Worm (Caenorhabditis elegans) whole organism, L3 larva: ENCODE results near the gene inx-18.

Experiments
- R02D3.7 ChIP-seq: fragments of 150-350 bp; optimal IDR thresholded peaks from 2 replicates; lab custom pipeline; 2014; ENCODE audit warnings: missing biosample characterization, missing genetic modification characterization
- ZK546.5 ChIP-seq: sonication (generic microtip); optimal IDR thresholded peaks from 2 replicates; lab custom pipeline; 2017; ENCODE audit warnings: missing biosample characterization, missing genetic modification characterization
- ama-1 ChIP-seq: fragments of 150-350 bp; optimal IDR thresholded peaks from 2 replicates; lab custom pipeline; 2018
- ceh-28 ChIP-seq: fragments of 150-350 bp; optimal IDR thresholded peaks from 2 replicates; lab custom pipeline; 2014; ENCODE audit warnings: missing biosample characterization, missing genetic modification reagents, missing genetic modification characterization
- ceh-82 ChIP-seq: fragments of 150-350 bp; optimal IDR thresholded peaks from 2 replicates; lab custom pipeline; 2014; ENCODE audit warnings: missing biosample characterization, missing genetic modification characterization
- ceh-9 ChIP-seq: sonication (generic microtip); optimal IDR thresholded peaks from 2 replicates; lab custom pipeline; 2018; ENCODE audit warnings: missing biosample characterization, missing genetic modification characterization
- daf-12 ChIP-seq: fragments of 150-350 bp; optimal IDR thresholded peaks from 2 replicates; lab custom pipeline; 2014; ENCODE audit warnings: missing biosample characterization, missing genetic modification reagents, missing genetic modification characterization
- egl-27 ChIP-seq: sonication (generic microtip); optimal IDR thresholded peaks from 4 replicates; lab custom pipeline; 2017; ENCODE audit warnings: missing biosample characterization, missing genetic modification reagents, missing genetic modification characterization
- egl-5 ChIP-seq: fragments of 150-350 bp; optimal IDR thresholded peaks from 2 replicates; lab custom pipeline; 2017; ENCODE audit warnings: missing biosample characterization, missing genetic modification reagents, missing genetic modification characterization, inconsistent platforms
- elt-1 ChIP-seq: fragments of 150-350 bp; optimal IDR thresholded peaks from 2 replicates; lab custom pipeline; 2014; ENCODE audit warnings: missing biosample characterization, missing genetic modification characterization
- elt-2 ChIP-seq: sonication (generic microtip); optimal IDR thresholded peaks from 2 replicates; lab custom pipeline; 2016; ENCODE audit warnings: missing genetic modification reagents, mild to moderate bottlenecking, missing genetic modification characterization, missing compliant biosample characterization
- fkh-10 ChIP-seq: sonication (generic microtip); optimal IDR thresholded peaks from 2 replicates; lab custom pipeline; 2017; ENCODE audit warnings: missing biosample characterization, missing genetic modification reagents, missing genetic modification characterization
- fkh-2 ChIP-seq: fragments of 150-350 bp; optimal IDR thresholded peaks from 2 replicates; lab custom pipeline; 2014; ENCODE audit warnings: missing biosample characterization, missing genetic modification reagents, missing genetic modification characterization
- fos-1 ChIP-seq: fragments of 150-350 bp; optimal IDR thresholded peaks from 2 replicates; lab custom pipeline; 2014; ENCODE audit warnings: missing biosample characterization, missing genetic modification characterization
- hmg-11 ChIP-seq: sonication (generic microtip); optimal IDR thresholded peaks from 2 replicates; lab custom pipeline; 2016; ENCODE audit warnings: missing genetic modification characterization, missing compliant biosample characterization
- lin-15B ChIP-seq: fragments of 150-350 bp; optimal IDR thresholded peaks from 2 replicates; lab custom pipeline; 2014; ENCODE audit warnings: missing biosample characterization, missing genetic modification characterization
- lin-39 ChIP-seq: fragments of 150-350 bp; optimal IDR thresholded peaks from 2 replicates; lab custom pipeline; 2018; ENCODE audit warnings: missing biosample characterization, missing genetic modification reagents, missing genetic modification characterization
- lsy-12 ChIP-seq: sonication (generic microtip); optimal IDR thresholded peaks from 2 replicates; lab custom pipeline; 2016; ENCODE audit warnings: mild to moderate bottlenecking, missing genetic modification characterization, missing compliant biosample characterization
- mdl-1 ChIP-seq: fragments of 150-350 bp; optimal IDR thresholded peaks from 2 replicates; lab custom pipeline; 2014; ENCODE audit warnings: missing biosample characterization, missing genetic modification characterization
- nfya-1 ChIP-seq: sonication (generic microtip); optimal IDR thresholded peaks from 2 replicates; lab custom pipeline; 2017; ENCODE audit warnings: missing genetic modification characterization, mild to moderate bottlenecking, missing compliant biosample characterization, antibody characterized with exemption, moderate library complexity; ENCODE audit not compliant: insufficient read depth
- nhr-11 ChIP-seq: fragments of 150-350 bp; optimal IDR thresholded peaks from 2 replicates; lab custom pipeline; 2014; ENCODE audit warnings: missing biosample characterization, missing genetic modification characterization
- nhr-23 ChIP-seq: fragments of 150-350 bp; optimal IDR thresholded peaks from 2 replicates; lab custom pipeline; 2014; ENCODE audit warnings: missing biosample characterization, missing genetic modification reagents, missing genetic modification characterization
- nhr-237 ChIP-seq: fragments of 150-350 bp; optimal IDR thresholded peaks from 2 replicates; lab custom pipeline; 2014; ENCODE audit warnings: missing biosample characterization, missing genetic modification characterization
- nhr-25 ChIP-seq: sonication (generic microtip); optimal IDR thresholded peaks from 2 replicates; lab custom pipeline; 2017; ENCODE audit warnings: missing biosample characterization, missing genetic modification characterization
- nhr-28 ChIP-seq: fragments of 150-350 bp; optimal IDR thresholded peaks from 2 replicates; lab custom pipeline; 2014; ENCODE audit warnings: missing biosample characterization, missing genetic modification characterization
- nhr-43 ChIP-seq: sonication (generic microtip); optimal IDR thresholded peaks from 2 replicates; lab custom pipeline; 2016; ENCODE audit warnings: mild to moderate bottlenecking, missing genetic modification characterization, missing compliant biosample characterization; ENCODE audit not compliant: poor library complexity, severe bottlenecking
- nhr-67 ChIP-seq: fragments of 150-350 bp; optimal IDR thresholded peaks from 2 replicates; lab custom pipeline; 2014; ENCODE audit warnings: missing biosample characterization, missing genetic modification characterization
- nhr-77 ChIP-seq: fragments of 150-350 bp; optimal IDR thresholded peaks from 2 replicates; lab custom pipeline; 2014; ENCODE audit warnings: missing biosample characterization, missing genetic modification characterization
- pha-4 ChIP-seq: fragments of 150-350 bp; optimal IDR thresholded peaks from 2 replicates; lab custom pipeline; 2014; ENCODE audit warnings: missing biosample characterization, missing genetic modification reagents, missing genetic modification characterization
- pqm-1 ChIP-seq: fragments of 150-350 bp; optimal IDR thresholded peaks from 2 replicates; lab custom pipeline; 2017; ENCODE audit warnings: missing biosample characterization, missing genetic modification characterization, inconsistent platforms
- skn-1 ChIP-seq: fragments of 150-350 bp; optimal IDR thresholded peaks from 2 replicates; lab custom pipeline; 2014; ENCODE audit warnings: missing biosample characterization, missing genetic modification characterization
- snpc-4 ChIP-seq: fragments of 150-350 bp; optimal IDR thresholded peaks from 2 replicates; lab custom pipeline; 2014; ENCODE audit warnings: missing biosample characterization, missing genetic modification characterization
- tbx-2 ChIP-seq: sonication (generic microtip); optimal IDR thresholded peaks from 2 replicates; lab custom pipeline; 2016; ENCODE audit warnings: mild to moderate bottlenecking, missing genetic modification characterization, missing compliant biosample characterization
- unc-62 ChIP-seq: fragments of 150-350 bp; sonication (generic microtip); optimal IDR thresholded peaks from 4 replicates; lab custom pipeline; 2014; ENCODE audit warnings: missing biosample characterization, missing genetic modification reagents, missing genetic modification characterization
- zag-1 ChIP-seq: fragments of 150-350 bp; optimal IDR thresholded peaks from 2 replicates; lab custom pipeline; 2014; ENCODE audit warnings: missing biosample characterization, missing genetic modification characterization
- ztf-11 ChIP-seq: fragments of 150-350 bp; optimal IDR thresholded peaks from 2 replicates; lab custom pipeline; 2014; ENCODE audit warnings: missing biosample characterization, missing genetic modification characterization

The inx-18 gene

ce11 chrIV:613155-613554, 7.0 kb downstream of the inx-18 start:
- TF ChIP-seq tbx-2 (no peak), nfya-1 (tag; lab: Kevin White, UChicago) (peak; percentile 96), nhr-11 (no peak)

DNA sequence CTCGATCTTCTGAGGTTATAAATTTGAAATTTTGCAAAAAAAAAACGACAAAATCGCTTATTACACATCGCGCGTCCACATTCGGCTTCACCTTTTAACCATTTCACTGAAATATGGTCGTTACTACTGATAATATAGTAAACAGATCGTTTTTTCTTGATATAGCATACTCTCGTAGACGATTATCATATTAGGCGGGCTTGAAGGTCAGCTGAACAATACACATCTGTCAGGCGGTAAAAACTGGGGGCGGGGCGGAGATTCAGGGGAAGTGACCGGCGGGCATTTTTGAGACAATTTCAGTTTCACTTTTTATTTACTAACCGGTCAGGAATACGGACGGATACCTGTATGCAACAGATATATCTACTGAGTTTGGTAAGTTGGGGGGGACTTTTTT, 9.1 kb downstream of the inx-18 start, which contains the start of gene C18H7.1:
Gene C18H7.1 (plus strand): TSS at position 301 of the 400 bp plus-strand sequence.
- TF ChIP-seq daf-12 (tag; lab: Kevin White, UChicago), result no peak
- TF ChIP-seq nhr-77 (tag; lab: Kevin White, UChicago), result no peak
- TF ChIP-seq ceh-28 (tag; lab: Kevin White, UChicago), result no peak
- TF ChIP-seq pha-4 (tag; lab: Kevin White, UChicago), result no peak

- no peak for TF ChIP-seq nhr-11
- no peak for TF ChIP-seq pha-4 (tag; lab: Kevin White, UChicago)
- no peak for TF ChIP-seq R02D3.7 (tag; lab: Kevin White, UChicago)
- TF ChIP-seq fkh-2, result no peak
- no peak for TF ChIP-seq mdl-1
- TF ChIP-seq elt-2, result no peak
- no peak for TF ChIP-seq ceh-9 (tag; lab: Kevin White, UChicago)
- TF ChIP-seq fos-1, result no peak
- no peak for TF ChIP-seq ztf-11 (tag; lab: Kevin White, UChicago)
Observed at ce11 chrIV:619766-620165, 13.6 kb downstream of the inx-18 start.

ce11 chrIV:620324-620723, 14.2 kb downstream of the inx-18 start:
- TF ChIP-seq skn-1 (tag; lab: Kevin White, UChicago), result peak; percentile 14
- no peak for TF ChIP-seq unc-62 (GFP tag; lab: Kevin White, UChicago)
- TF ChIP-seq lin-15B (tag; lab: Kevin White, UChicago), result peak; percentile 51
- peak; percentile 58 for TF ChIP-seq lin-39 (tag; lab: Kevin White, UChicago)
- peak; percentile 82 for TF ChIP-seq hmg-11 (tag; lab: Kevin White, UChicago)
- no peak for TF ChIP-seq ZK546.5
- TF ChIP-seq pqm-1 (tag; lab: Kevin White, UChicago), result peak; percentile 33
- peak; percentile 50 for TF ChIP-seq nfya-1 (tag; lab: Kevin White, UChicago)
- TF ChIP-seq pha-4 (tag; lab: Kevin White, UChicago), result no peak
- TF ChIP-seq lsy-12, result peak; percentile 53
- TF ChIP-seq nhr-67 (tag; lab: Kevin White, UChicago), result no peak
- TF ChIP-seq nhr-237 (tag; lab: Kevin White, UChicago), result no peak
- peak; percentile 26 for TF ChIP-seq elt-2
- peak; percentile 70 for TF ChIP-seq egl-27 (tag; lab: Kevin White, UChicago)
- TF ChIP-seq tbx-2, result peak; percentile 10

ce11 chrIV:622989-623388, 16.8 kb downstream of the inx-18 start:
- TF ChIP-seq zag-1 (tag; lab: Kevin White, UChicago), result no peak
- no peak for TF ChIP-seq ceh-82 (tag; lab: Kevin White, UChicago)
- no peak for TF ChIP-seq unc-62 (GFP tag; lab: Kevin White, UChicago)
- TF ChIP-seq fkh-2, result no peak
- TF ChIP-seq pqm-1 (tag; lab: Kevin White, UChicago), result no peak
- no peak for TF ChIP-seq nhr-23 (tag; lab: Kevin White, UChicago)
- TF ChIP-seq mdl-1, result no peak
- TF ChIP-seq nhr-28 (tag; lab: Kevin White, UChicago), result no peak
- no peak for TF ChIP-seq egl-27 (tag; lab: Kevin White, UChicago)
- TF ChIP-seq elt-1 (tag; lab: Kevin White, UChicago), result no peak
- TF ChIP-seq pha-4 (tag; lab: Kevin White, UChicago), result no peak
- TF ChIP-seq ztf-11 (tag; lab: Kevin White, UChicago), result no peak
- no peak for TF ChIP-seq lin-39 (tag; lab: Kevin White, UChicago)
- no peak for TF ChIP-seq ceh-9 (tag; lab: Kevin White, UChicago)
- no peak for TF ChIP-seq elt-2

- TF ChIP-seq nhr-25 (tag; lab: Kevin White, UChicago) (no peak), hmg-11 (tag; lab: Kevin White, UChicago) (no peak), egl-27 (tag; lab: Kevin White, UChicago) (no peak), egl-5 (no peak), ztf-11 (tag; lab: Kevin White, UChicago) (no peak), ama-1 (lab: Kevin White, UChicago) (no peak), nhr-237 (tag; lab: Kevin White, UChicago) (no peak), lin-15B (tag; lab: Kevin White, UChicago) (no peak), tbx-2 (no peak), lin-39 (tag; lab: Kevin White, UChicago) (no peak), nhr-43 (tag; lab: Kevin White, UChicago) (no peak), fkh-10 (GFP tag; lab: Kevin White, UChicago) (no peak), fkh-2 (no peak), pha-4 (tag; lab: Kevin White, UChicago) (no peak), snpc-4 (tag; lab: Kevin White, UChicago) (no peak), daf-12 (tag; lab: Kevin White, UChicago) (no peak), nfya-1 (tag; lab: Kevin White, UChicago) (no peak), R02D3.7 (tag; lab: Kevin White, UChicago) (no peak)
Observed at ce11 chrIV:623876-624275, 17.7 kb downstream of the inx-18 start.
